Fruit fly (Drosophila melanogaster) whole organism, prepupa: ENCODE measurements around the gene Dip-C.

Experiments
- Blimp-1 ChIP-seq: fragments of 200-800 bp; sonication (Bioruptor generic); optimal IDR thresholded peaks from 3 replicates; lab custom pipeline; 2017; ENCODE audit warnings: missing biosample characterization, missing genetic modification characterization, mild to moderate bottlenecking, moderate library complexity, missing genetic modification reagents
- CG10631 ChIP-seq: fragments of 200-800 bp; sonication (Bioruptor generic); optimal IDR thresholded peaks from 2 replicates; lab custom pipeline; 2016; ENCODE audit warnings: missing biosample characterization, missing genetic modification characterization
- CG10669 ChIP-seq: fragments of 200-800 bp; sonication (Bioruptor generic); optimal IDR thresholded peaks from 3 replicates; lab custom pipeline; 2018; ENCODE audit warnings: missing biosample characterization, mild to moderate bottlenecking, missing genetic modification characterization, moderate library complexity
- CG11294 ChIP-seq: fragments of 200-800 bp; sonication (Bioruptor generic); IDR thresholded peaks from 2 replicates; pipeline ENCODE4 v1.3.6; 2022; ENCODE audit warnings: missing biosample characterization, missing genetic modification characterization
- CG3919 ChIP-seq: fragments of 200-800 bp; sonication (Bioruptor generic); optimal IDR thresholded peaks from 3 replicates; lab custom pipeline; 2016; ENCODE audit warnings: missing biosample characterization, missing genetic modification characterization
- CG4318 ChIP-seq: fragments of 200-800 bp; sonication (Bioruptor generic); optimal IDR thresholded peaks from 3 replicates; lab custom pipeline; 2017; ENCODE audit warnings: missing biosample characterization, mild to moderate bottlenecking, missing genetic modification characterization
- CG6276 ChIP-seq: fragments of 200-800 bp; sonication (Bioruptor generic); optimal IDR thresholded peaks from 2 replicates; lab custom pipeline; 2017; ENCODE audit warnings: missing biosample characterization, mild to moderate bottlenecking, missing genetic modification characterization
- CG6854 ChIP-seq: fragments of 200-800 bp; sonication (Bioruptor generic); optimal IDR thresholded peaks from 2 replicates; lab custom pipeline; 2017; ENCODE audit warnings: missing biosample characterization, mild to moderate bottlenecking, missing genetic modification characterization
- CG7368 ChIP-seq: fragments of 200-800 bp; sonication (Bioruptor generic); optimal IDR thresholded peaks from 3 replicates; lab custom pipeline; 2016; ENCODE audit warnings: missing biosample characterization, missing genetic modification characterization
- CG8319 ChIP-seq: fragments of 200-800 bp; sonication (Bioruptor generic); optimal IDR thresholded peaks from 3 replicates; lab custom pipeline; 2016; ENCODE audit warnings: missing biosample characterization, missing genetic modification characterization
- CG8632 ChIP-seq: fragments of 200-800 bp; sonication (Bioruptor generic); optimal IDR thresholded peaks from 3 replicates; lab custom pipeline; 2016; ENCODE audit warnings: missing biosample characterization, missing genetic modification characterization
- Eip78C ChIP-seq: fragments of 200-800 bp; sonication (Bioruptor generic); peaks from one replicate; lab custom pipeline; 2016; ENCODE audit warnings: missing biosample characterization, missing genetic modification characterization
- Eip93F ChIP-seq: fragments of 200-800 bp; sonication (Bioruptor generic); optimal IDR thresholded peaks from 2 replicates; lab custom pipeline; 2016; ENCODE audit warnings: missing biosample characterization, mild to moderate bottlenecking, missing genetic modification characterization
- Ets96B ChIP-seq: fragments of 200-800 bp; optimal IDR thresholded peaks from 2 replicates; lab custom pipeline; 2019; ENCODE audit warnings: missing biosample characterization, mild to moderate bottlenecking, missing genetic modification characterization, moderate library complexity
- Gug ChIP-seq: fragments of 200-800 bp; sonication (Bioruptor generic); IDR thresholded peaks from 2 replicates; pipeline ENCODE4 v1.3.6; 2022; ENCODE audit warnings: missing biosample characterization, missing genetic modification characterization
- Hr39 ChIP-seq: fragments of 200-800 bp; sonication (Bioruptor generic); optimal IDR thresholded peaks from 2 replicates; lab custom pipeline; 2016; ENCODE audit warnings: missing biosample characterization, missing genetic modification characterization
- Hr4 ChIP-seq: fragments of 200-800 bp; sonication (Bioruptor generic); optimal IDR thresholded peaks from 3 replicates; lab custom pipeline; 2016; ENCODE audit warnings: missing biosample characterization, missing genetic modification characterization
- Lpt ChIP-seq: fragments of 200-800 bp; sonication (Bioruptor generic); optimal IDR thresholded peaks from 3 replicates; lab custom pipeline; 2016; ENCODE audit warnings: missing biosample characterization, missing genetic modification characterization
- OdsH ChIP-seq: fragments of 200-800 bp; sonication (Bioruptor generic); optimal IDR thresholded peaks from 3 replicates; lab custom pipeline; 2016; ENCODE audit warnings: missing biosample characterization, missing genetic modification characterization
- Smox ChIP-seq: fragments of 200-800 bp; sonication (Bioruptor generic); optimal IDR thresholded peaks from 3 replicates; lab custom pipeline; 2016; ENCODE audit warnings: missing biosample characterization, missing genetic modification characterization
- Sox15 ChIP-seq: fragments of 200-800 bp; sonication (Bioruptor generic); optimal IDR thresholded peaks from 3 replicates; lab custom pipeline; 2016; ENCODE audit warnings: missing biosample characterization, missing genetic modification characterization
- acj6 ChIP-seq: fragments of 200-800 bp; sonication (Bioruptor generic); optimal IDR thresholded peaks from 3 replicates; lab custom pipeline; 2016; ENCODE audit warnings: missing biosample characterization, missing genetic modification characterization
- cyc ChIP-seq: fragments of 200-800 bp; sonication (Bioruptor generic); optimal IDR thresholded peaks from 3 replicates; lab custom pipeline; 2016; ENCODE audit warnings: missing biosample characterization, missing genetic modification characterization
- dsx ChIP-seq: fragments of 200-800 bp; optimal IDR thresholded peaks from 3 replicates; lab custom pipeline; 2019; ENCODE audit warnings: missing biosample characterization, mild to moderate bottlenecking, missing genetic modification characterization, moderate library complexity; ENCODE audit not compliant: poor library complexity, severe bottlenecking
- eg ChIP-seq: fragments of 200-800 bp; sonication (Bioruptor generic); IDR thresholded peaks from 3 replicates; pipeline ENCODE4 v1.3.6; 2022; ENCODE audit warnings: missing biosample characterization, missing genetic modification characterization
- fd59A ChIP-seq: fragments of 200-800 bp; sonication (Bioruptor generic); optimal IDR thresholded peaks from 2 replicates; lab custom pipeline; 2017; ENCODE audit warnings: missing biosample characterization, mild to moderate bottlenecking, missing genetic modification characterization, missing genetic modification reagents
- fd85E ChIP-seq: fragments of 200-800 bp; sonication (Bioruptor generic); optimal IDR thresholded peaks from 3 replicates; lab custom pipeline; 2016; ENCODE audit warnings: missing biosample characterization, missing genetic modification characterization
- fkh ChIP-seq: fragments of 200-800 bp; sonication (Bioruptor generic); optimal IDR thresholded peaks from 3 replicates; lab custom pipeline; 2017; ENCODE audit warnings: missing biosample characterization, mild to moderate bottlenecking, missing genetic modification characterization, moderate library complexity
- svp ChIP-seq: fragments of 200-800 bp; sonication (Bioruptor generic); peaks from one replicate; lab custom pipeline; 2016; ENCODE audit warnings: missing biosample characterization, missing genetic modification characterization
- vri ChIP-seq: fragments of 200-800 bp; sonication (Bioruptor generic); optimal IDR thresholded peaks from 3 replicates; lab custom pipeline; 2016; ENCODE audit warnings: missing biosample characterization, mild to moderate bottlenecking, missing genetic modification characterization

The Dip-C gene

dm6 chr3R:12402935-12403334 lies 10.6 kb downstream of the Dip-C start (continued):
- TF ChIP-seq fd59A (GFP tag; lab: Kevin White, UChicago) (peak; percentile 91), dsx (peak; percentile 98), CG6854 (GFP tag; lab: Kevin White, UChicago) (peak; percentile 99), cyc (GFP tag; lab: Kevin White, UChicago) (peak; percentile 99), CG10631 (GFP tag; lab: Kevin White, UChicago) (peak; percentile 91), OdsH (GFP tag; lab: Kevin White, UChicago) (peak; percentile 95), CG3919 (GFP tag; lab: Kevin White, UChicago) (peak; percentile 100), CG8319 (peak; percentile 94), Blimp-1 (GFP tag; lab: Kevin White, UChicago) (peak; percentile 93), Gug (GFP tag; lab: Robert Waterston, UW) (peak; percentile 85), CG4318 (GFP tag; lab: Kevin White, UChicago) (peak; percentile 88), CG10669 (peak; percentile 96), CG11294 (GFP tag; lab: Robert Waterston, UW) (peak; percentile 75), CG6276 (GFP tag; lab: Kevin White, UChicago) (peak; percentile 94), Eip78C (peak; percentile 99), Eip93F (GFP tag; lab: Kevin White, UChicago) (peak; percentile 96)

dm6 chr3R:12401672-12402296 lies 11.8 kb downstream of the Dip-C start, which contains the start of gene DNAlig3:
TSS of gene DNAlig3 (minus strand) at chr3R:12401839.
- TF ChIP-seq Smox (no peak), fkh (peak; percentile 98), Eip93F (GFP tag; lab: Kevin White, UChicago) (no peak), CG7368 (GFP tag; lab: Kevin White, UChicago) (no peak), CG6854 (GFP tag; lab: Kevin White, UChicago) (peak; percentile 51)
- TF ChIP-seq, all 60 proteins: peak for 2

- TF ChIP-seq vri (peak; percentile 44), Hr39 (GFP tag; lab: Kevin White, UChicago) (no peak), svp (GFP tag; lab: Kevin White, UChicago) (peak; percentile 43), CG8632 (GFP tag; lab: Kevin White, UChicago) (no peak)
Measured at dm6 chr3R:12398620-12399247, 14.8 kb downstream of the Dip-C start, which contains the start of gene Cyp9f3. TSS of gene Cyp9f3 (minus strand) at chr3R:12398929.

- TF ChIP-seq svp (GFP tag; lab: Kevin White, UChicago), result peak; percentile 71
- peak; percentile 39 for TF ChIP-seq vri
- no peak for TF ChIP-seq eg (GFP tag; lab: Robert Waterston, UW)
Measured at dm6 chr3R:12398054-12398453, 15.5 kb downstream of the Dip-C start.

dm6 chr3R:12395880-12396279 lies 17.7 kb downstream of the Dip-C start, which contains the start of the genes CG10096 and CG10097:
TSS of gene CG10096 (minus strand) at chr3R:12395980.
TSS of gene CG10097 (minus strand) at chr3R:12395980.
- TF ChIP-seq CG4318 (GFP tag; lab: Kevin White, UChicago) (no peak), fd85E (no peak), Hr4 (no peak), Sox15 (GFP tag; lab: Kevin White, UChicago) (no peak), acj6 (no peak), fd59A (GFP tag; lab: Kevin White, UChicago) (no peak), Lpt (no peak), Eip93F (GFP tag; lab: Kevin White, UChicago) (no peak), Ets96B (tag; lab: Kevin White, UChicago) (no peak), cyc (GFP tag; lab: Kevin White, UChicago) (no peak), Gug (GFP tag; lab: Robert Waterston, UW) (no peak)
